Worm (Caenorhabditis elegans) whole organism, L1 larva: Measurements from ENCODE around the gene srt-20.

Experiments used
- efl-1 ChIP-seq, 4 experiments: fragments of 150-350 bp; optimal IDR thresholded peaks in 3 of 4; peaks in 1 of 4; 1 replicate in 1 of 4; 2 replicates in 3 of 4; lab custom pipeline; 2014; ENCODE audit warnings: missing biosample characterization in 2 of 4, missing genetic modification characterization in 2 of 4, missing genetic modification reagents in 2 of 4
- efl-3 ChIP-seq: fragments of 200-800 bp; sonication (Bioruptor generic); optimal IDR thresholded peaks from 2 replicates; lab custom pipeline; 2018; ENCODE audit warnings: mild to moderate bottlenecking, missing genetic modification characterization, missing compliant biosample characterization
- elt-3 ChIP-seq, 6 experiments: fragments of 150-350 bp in 1 of 6; sonication (generic microtip); optimal IDR thresholded peaks; 2 replicates each; lab custom pipeline; 2017 to 2018; ENCODE audit warnings: missing biosample characterization in 6 of 6, missing genetic modification characterization in 6 of 6, inconsistent platforms in 1 of 6
- lin-13 ChIP-seq: fragments of 150-350 bp; optimal IDR thresholded peaks from 2 replicates; lab custom pipeline; 2014; ENCODE audit warnings: missing biosample characterization, missing genetic modification reagents, missing genetic modification characterization
- nhr-28 ChIP-seq: fragments of 150-350 bp; optimal IDR thresholded peaks from 2 replicates; lab custom pipeline; 2014; ENCODE audit warnings: missing biosample characterization, missing genetic modification characterization
- nhr-85 ChIP-seq: sonication (generic microtip); peaks from one replicate; lab custom pipeline; 2016; ENCODE audit warnings: missing genetic modification characterization, inconsistent platforms, missing compliant biosample characterization
- ztf-11 ChIP-seq, 2 experiments: sonication (generic microtip); optimal IDR thresholded peaks; 2 replicates each; lab custom pipeline; 2016 to 2017; ENCODE audit warnings: missing genetic modification characterization in 2 of 2, missing biosample characterization in 1 of 2, missing compliant biosample characterization in 1 of 2

ce11 chrV:4260090-4260489 is 18.5 kb downstream of the srt-20 start, which contains the start of gene srt-3:
- TF ChIP-seq nhr-85 (tag; lab: Kevin White, UChicago) (no peak), ztf-11 (tag; optimal IDR thresholded peaks at IDR 0.05; lab: Kevin White, UChicago) (no peak), efl-3 (GFP tag; lab: Kevin White, UChicago) (no peak), nhr-28 (no peak), lin-13 (GFP tag; lab: Kevin White, UChicago) (no peak), elt-3 (tag; optimal IDR thresholded peaks at IDR 0.05; lab: Kevin White, UChicago) (no peak), efl-1 (optimal IDR thresholded peaks at IDR 0.05; lab: Kevin White, UChicago) (no peak), efl-1 (GFP tag; optimal IDR thresholded peaks at IDR 0.05 in 1 of 2; lab: Kevin White, UChicago) (no peak)
